Fruit fly (Drosophila melanogaster) whole organism, embryonic: ENCODE data around the gene CG7149.

ENCODE experiments used
- CG11085 ChIP-seq: fragments of 200-800 bp; sonication (Bioruptor generic); IDR thresholded peaks from 2 replicates; pipeline ENCODE4 v1.3.6; 2022; ENCODE audit warnings: missing biosample characterization, missing genetic modification characterization
- CG11695 ChIP-seq: fragments of 200-800 bp; sonication (Bioruptor generic); IDR thresholded peaks from 3 replicates; pipeline ENCODE4 v1.3.6; 2022; ENCODE audit warnings: missing biosample characterization, missing genetic modification characterization
- CG12071 ChIP-seq: fragments of 200-800 bp; sonication (Bioruptor generic); optimal IDR thresholded peaks from 3 replicates; lab custom pipeline; 2018; ENCODE audit warnings: missing biosample characterization, mild to moderate bottlenecking, missing genetic modification characterization
- CG12104 ChIP-seq: fragments of 200-800 bp; sonication (Bioruptor generic); optimal IDR thresholded peaks from 3 replicates; lab custom pipeline; 2016; ENCODE audit warnings: missing biosample characterization, missing genetic modification characterization
- CG12219 ChIP-seq: fragments of 200-800 bp; sonication (Bioruptor generic); optimal IDR thresholded peaks from 3 replicates; lab custom pipeline; 2018; ENCODE audit warnings: missing biosample characterization, mild to moderate bottlenecking, missing genetic modification characterization
- CG12299 ChIP-seq: fragments of 200-800 bp; sonication (Bioruptor generic); optimal IDR thresholded peaks from 2 replicates; lab custom pipeline; 2018; ENCODE audit warnings: missing biosample characterization, mild to moderate bottlenecking, missing genetic modification characterization
- CG12744 ChIP-seq: fragments of 200-800 bp; sonication (Bioruptor generic); optimal IDR thresholded peaks from 2 replicates; lab custom pipeline; 2016; ENCODE audit warnings: missing biosample characterization, missing genetic modification characterization
- CG12769 ChIP-seq: fragments of 200-800 bp; sonication (Bioruptor generic); optimal IDR thresholded peaks from 2 replicates; lab custom pipeline; 2019; ENCODE audit warnings: missing biosample characterization, mild to moderate bottlenecking, missing genetic modification characterization, moderate library complexity
- CG13894 ChIP-seq: fragments of 200-800 bp; sonication (Bioruptor generic); optimal IDR thresholded peaks from 3 replicates; lab custom pipeline; 2018; ENCODE audit warnings: missing biosample characterization, mild to moderate bottlenecking, missing genetic modification characterization, moderate library complexity
- CG17186 ChIP-seq: fragments of 200-800 bp; sonication (Bioruptor generic); optimal IDR thresholded peaks from 3 replicates; lab custom pipeline; 2017; ENCODE audit warnings: missing biosample characterization, missing genetic modification reagents, missing genetic modification characterization
- CG17612 ChIP-seq: fragments of 200-800 bp; sonication (Bioruptor generic); IDR thresholded peaks from 2 replicates; pipeline ENCODE4 v1.3.6; 2022; ENCODE audit warnings: missing biosample characterization, missing genetic modification characterization
- CG1792 ChIP-seq: fragments of 200-800 bp; sonication (Bioruptor generic); optimal IDR thresholded peaks from 2 replicates; lab custom pipeline; 2016; ENCODE audit warnings: missing biosample characterization, missing genetic modification characterization
- CG1832 ChIP-seq: fragments of 200-800 bp; sonication (Bioruptor generic); optimal IDR thresholded peaks from 2 replicates; lab custom pipeline; 2017; ENCODE audit warnings: missing biosample characterization, mild to moderate bottlenecking, missing genetic modification characterization, inconsistent platforms
- CG18764 ChIP-seq: fragments of 200-800 bp; sonication (Bioruptor generic); optimal IDR thresholded peaks from 3 replicates; lab custom pipeline; 2016; ENCODE audit warnings: missing biosample characterization, missing genetic modification characterization
- CG3163 ChIP-seq: fragments of 200-800 bp; sonication (Bioruptor generic); optimal IDR thresholded peaks from 3 replicates; lab custom pipeline; 2016; ENCODE audit warnings: missing biosample characterization, missing genetic modification characterization
- CG34376 ChIP-seq: fragments of 200-800 bp; sonication (Bioruptor generic); optimal IDR thresholded peaks from 2 replicates; lab custom pipeline; 2018; ENCODE audit warnings: missing biosample characterization, mild to moderate bottlenecking, missing genetic modification characterization
- CG4360 ChIP-seq: fragments of 200-800 bp; sonication (Bioruptor generic); IDR thresholded peaks from 2 replicates; pipeline ENCODE4 v1.3.6; 2022; ENCODE audit warnings: missing biosample characterization, missing genetic modification characterization
- CG43689 ChIP-seq: fragments of 200-800 bp; sonication (Bioruptor generic); IDR thresholded peaks from 2 replicates; pipeline ENCODE4 v1.3.6; 2022; ENCODE audit warnings: missing biosample characterization, missing genetic modification characterization
- CG4404 ChIP-seq: fragments of 200-800 bp; sonication (Bioruptor generic); IDR thresholded peaks from 2 replicates; pipeline ENCODE4 v1.3.6; 2022; ENCODE audit warnings: missing biosample characterization, missing genetic modification characterization
- CG5245 ChIP-seq: fragments of 200-800 bp; sonication (Bioruptor generic); optimal IDR thresholded peaks from 3 replicates; lab custom pipeline; 2016; ENCODE audit warnings: missing biosample characterization, missing genetic modification characterization
- CG6175 ChIP-seq: fragments of 200-800 bp; sonication (Bioruptor generic); IDR thresholded peaks from 3 replicates; pipeline ENCODE4 v1.3.6; 2022; ENCODE audit warnings: missing biosample characterization, missing genetic modification characterization
- CG7745 ChIP-seq: fragments of 200-800 bp; sonication (Bioruptor generic); optimal IDR thresholded peaks from 2 replicates; lab custom pipeline; 2018; ENCODE audit warnings: missing biosample characterization, mild to moderate bottlenecking, missing genetic modification characterization, moderate library complexity
- CG7839 ChIP-seq: fragments of 200-800 bp; sonication (Bioruptor generic); optimal IDR thresholded peaks from 3 replicates; lab custom pipeline; 2018; ENCODE audit warnings: missing biosample characterization, mild to moderate bottlenecking, missing genetic modification characterization, moderate library complexity
- CG7928 ChIP-seq: fragments of 200-800 bp; sonication (Bioruptor generic); optimal IDR thresholded peaks from 2 replicates; lab custom pipeline; 2017; ENCODE audit warnings: missing biosample characterization, mild to moderate bottlenecking, missing genetic modification characterization
- CG8089 ChIP-seq: fragments of 200-800 bp; sonication (Bioruptor generic); optimal IDR thresholded peaks from 3 replicates; lab custom pipeline; 2016; ENCODE audit warnings: missing biosample characterization, missing genetic modification characterization
- CG8290 ChIP-seq, 3 experiments: fragments of 200-800 bp; sonication (Bioruptor generic); optimal IDR thresholded peaks; 2 replicates each; lab custom pipeline; 2016 to 2019; ENCODE audit warnings: missing biosample characterization in 3 of 3, missing genetic modification characterization in 3 of 3, mild to moderate bottlenecking in 2 of 3, moderate library complexity in 1 of 3
- Dfd ChIP-seq, 2 experiments: fragments of >200 bp; optimal IDR thresholded peaks; 2 replicates each; lab custom pipeline; 2017; ENCODE audit warnings: missing biosample characterization in 2 of 2, missing genetic modification characterization in 2 of 2
- Drgx ChIP-seq: fragments of 200-800 bp; sonication (Bioruptor generic); IDR thresholded peaks from 2 replicates; pipeline ENCODE4 v1.3.6; 2022; ENCODE audit warnings: missing biosample characterization, missing genetic modification characterization
- Elba2 ChIP-seq: fragments of 200-800 bp; sonication (Bioruptor generic); optimal IDR thresholded peaks from 3 replicates; lab custom pipeline; 2016; ENCODE audit warnings: missing biosample characterization, missing genetic modification characterization
- HHEX ChIP-seq: fragments of 200-800 bp; sonication (Bioruptor generic); optimal IDR thresholded peaks from 3 replicates; lab custom pipeline; 2017; ENCODE audit warnings: missing biosample characterization, mild to moderate bottlenecking, missing genetic modification characterization, missing genetic modification reagents
- Lhr ChIP-seq: fragments of 200-800 bp; sonication (Bioruptor generic); optimal IDR thresholded peaks from 3 replicates; lab custom pipeline; 2017; ENCODE audit warnings: mild to moderate bottlenecking, missing biosample characterization, missing genetic modification reagents, missing genetic modification characterization
- MTF-1 ChIP-seq: fragments of 200-800 bp; sonication (Bioruptor generic); optimal IDR thresholded peaks from 2 replicates; lab custom pipeline; 2018; ENCODE audit warnings: missing biosample characterization, mild to moderate bottlenecking, missing genetic modification characterization, borderline replicate concordance
- Nf-YA ChIP-seq: fragments of 200-800 bp; sonication (Bioruptor generic); IDR thresholded peaks from 2 replicates; pipeline ENCODE4 v1.3.6; 2022; ENCODE audit warnings: missing biosample characterization, missing genetic modification characterization
- Ravus ChIP-seq: fragments of 200-800 bp; sonication (Bioruptor generic); IDR thresholded peaks from 2 replicates; pipeline ENCODE4 v1.3.6; 2022; ENCODE audit warnings: missing biosample characterization, missing genetic modification characterization
- Six4 ChIP-seq: fragments of 200-800 bp; sonication (Bioruptor generic); optimal IDR thresholded peaks from 2 replicates; lab custom pipeline; 2016; ENCODE audit warnings: missing biosample characterization, missing genetic modification characterization
- YL-1 ChIP-seq: fragments of 200-800 bp; sonication (Bioruptor generic); optimal IDR thresholded peaks from 3 replicates; lab custom pipeline; 2017; ENCODE audit warnings: missing biosample characterization, mild to moderate bottlenecking, missing genetic modification characterization
- ab ChIP-seq: fragments of 200-800 bp; sonication (Bioruptor generic); optimal IDR thresholded peaks from 2 replicates; lab custom pipeline; 2016; ENCODE audit warnings: missing biosample characterization, missing genetic modification characterization
- ato ChIP-seq: fragments of 200-800 bp; sonication (Bioruptor generic); IDR thresholded peaks from 2 replicates; pipeline ENCODE4 v1.3.6; 2022; ENCODE audit warnings: missing biosample characterization, missing genetic modification characterization; ENCODE audit not compliant: partially characterized antibody
- bab2 ChIP-seq: fragments of 200-800 bp; sonication (Bioruptor generic); optimal IDR thresholded peaks from 2 replicates; lab custom pipeline; 2016; ENCODE audit warnings: missing biosample characterization, missing genetic modification characterization
- bsh ChIP-seq, 2 experiments: fragments of 200-800 bp; sonication (Bioruptor generic); optimal IDR thresholded peaks; 2 replicates each; lab custom pipeline; 2017 to 2018; ENCODE audit warnings: mild to moderate bottlenecking in 2 of 2, missing biosample characterization in 2 of 2, missing genetic modification characterization in 2 of 2, moderate library complexity in 1 of 2
- dan ChIP-seq: fragments of 200-800 bp; sonication (Bioruptor generic); IDR thresholded peaks from 2 replicates; pipeline ENCODE4 v1.3.6; 2022; ENCODE audit warnings: missing biosample characterization, missing genetic modification characterization
- eve ChIP-seq, 2 experiments: fragments of >200 bp; optimal IDR thresholded peaks; 2 replicates each; lab custom pipeline; 2017; ENCODE audit warnings: missing biosample characterization in 2 of 2, missing genetic modification characterization in 2 of 2
- ftz-f1 ChIP-seq: fragments of 200-800 bp; sonication (Bioruptor generic); optimal IDR thresholded peaks from 2 replicates; lab custom pipeline; 2016; ENCODE audit warnings: missing biosample characterization, missing genetic modification characterization
- kah ChIP-seq: fragments of 200-800 bp; sonication (Bioruptor generic); optimal IDR thresholded peaks from 2 replicates; lab custom pipeline; 2018; ENCODE audit warnings: missing biosample characterization, mild to moderate bottlenecking, missing genetic modification characterization
- kni ChIP-seq: fragments of 200-800 bp; sonication (Bioruptor generic); optimal IDR thresholded peaks from 3 replicates; lab custom pipeline; 2017; ENCODE audit warnings: mild to moderate bottlenecking, missing biosample characterization, missing genetic modification reagents, missing genetic modification characterization
- lbe ChIP-seq: fragments of 200-800 bp; sonication (Bioruptor generic); optimal IDR thresholded peaks from 2 replicates; lab custom pipeline; 2016; ENCODE audit warnings: missing biosample characterization, mild to moderate bottlenecking, missing genetic modification characterization
- p53 ChIP-seq: fragments of 200-800 bp; sonication (Bioruptor generic); optimal IDR thresholded peaks from 2 replicates; lab custom pipeline; 2016; ENCODE audit warnings: missing biosample characterization, missing genetic modification characterization
- pho ChIP-seq: fragments of 200-800 bp; sonication (Bioruptor generic); optimal IDR thresholded peaks from 2 replicates; lab custom pipeline; 2016; ENCODE audit warnings: missing biosample characterization, missing genetic modification characterization
- ro ChIP-seq: fragments of 200-800 bp; sonication (Bioruptor generic); IDR thresholded peaks from 2 replicates; pipeline ENCODE4 v1.3.6; 2022; ENCODE audit warnings: missing biosample characterization, missing genetic modification characterization

CG7149 gene

dm6 chr2L:7790448-7791355 is at the start of gene CG7149 (continued):
- TF ChIP-seq Six4 (GFP tag; lab: Kevin White, UChicago) (no peak), CG12219 (GFP tag; lab: Kevin White, UChicago) (no peak), CG7839 (peak; percentile 8), bsh (GFP tag; optimal IDR thresholded peaks at IDR 0.05; lab: Kevin White, UChicago) (no peak), HHEX (GFP tag; lab: Kevin White, UChicago) (no peak), Ravus (GFP tag; lab: Robert Waterston, UW) (no peak), CG7928 (GFP tag; lab: Kevin White, UChicago) (no peak), ato (no peak), Elba2 (GFP tag; lab: Kevin White, UChicago) (no peak), Drgx (GFP tag; lab: Robert Waterston, UW) (no peak), CG8290 (GFP tag; optimal IDR thresholded peaks at IDR 0.05; lab: Kevin White, UChicago) (no peak), CG8290 (tag; optimal IDR thresholded peaks at IDR 0.05; lab: Kevin White, UChicago) (peak in 1 of 2 experiments; percentile 68), pho (GFP tag; lab: Kevin White, UChicago) (peak; percentile 7), bab2 (GFP tag; lab: Kevin White, UChicago) (no peak), CG11085 (GFP tag; lab: Robert Waterston, UW) (no peak), CG12071 (GFP tag; lab: Kevin White, UChicago) (no peak), CG6175 (GFP tag; lab: Robert Waterston, UW) (no peak), p53 (GFP tag; lab: Kevin White, UChicago) (no peak), CG17186 (GFP tag; lab: Kevin White, UChicago) (no peak), CG12104 (no peak), kah (GFP tag; lab: Kevin White, UChicago) (no peak), CG43689 (GFP tag; lab: Robert Waterston, UW) (no peak), CG12769 (tag; lab: Kevin White, UChicago) (peak; percentile 62), kni (GFP tag; lab: Kevin White, UChicago) (no peak), ab (GFP tag; lab: Kevin White, UChicago) (no peak), CG1792 (GFP tag; lab: Kevin White, UChicago) (no peak), ftz-f1 (GFP tag; lab: Kevin White, UChicago) (peak; percentile 15), CG11695 (GFP tag; lab: Robert Waterston, UW) (no peak), Dfd (GFP tag; optimal IDR thresholded peaks at IDR 0.05; lab: Kevin White, UChicago) (no peak), CG18764 (no peak), MTF-1 (GFP tag; lab: Kevin White, UChicago) (no peak), CG7745 (tag; lab: Kevin White, UChicago) (no peak), eve (GFP tag; optimal IDR thresholded peaks at IDR 0.05; lab: Kevin White, UChicago) (no peak), CG13894 (no peak), CG4360 (GFP tag; lab: Robert Waterston, UW) (no peak), Lhr (GFP tag; lab: Kevin White, UChicago) (no peak), CG12744 (no peak), CG8089 (GFP tag; lab: Kevin White, UChicago) (no peak), CG1832 (GFP tag; lab: Kevin White, UChicago) (no peak), ro (no peak), CG5245 (no peak), CG4404 (GFP tag; lab: Robert Waterston, UW) (no peak), CG34376 (GFP tag; lab: Kevin White, UChicago) (peak; percentile 95), lbe (GFP tag; lab: Kevin White, UChicago) (no peak), CG12299 (no peak), CG3163 (GFP tag; lab: Kevin White, UChicago) (peak; percentile 10), dan (GFP tag; lab: Robert Waterston, UW) (no peak), CG17612 (no peak), YL-1 (no peak), Nf-YA (GFP tag; lab: Robert Waterston, UW) (no peak)
